Fruit fly (Drosophila melanogaster): ENCODE data around the gene CG7655.

CG7655 gene

DNA sequence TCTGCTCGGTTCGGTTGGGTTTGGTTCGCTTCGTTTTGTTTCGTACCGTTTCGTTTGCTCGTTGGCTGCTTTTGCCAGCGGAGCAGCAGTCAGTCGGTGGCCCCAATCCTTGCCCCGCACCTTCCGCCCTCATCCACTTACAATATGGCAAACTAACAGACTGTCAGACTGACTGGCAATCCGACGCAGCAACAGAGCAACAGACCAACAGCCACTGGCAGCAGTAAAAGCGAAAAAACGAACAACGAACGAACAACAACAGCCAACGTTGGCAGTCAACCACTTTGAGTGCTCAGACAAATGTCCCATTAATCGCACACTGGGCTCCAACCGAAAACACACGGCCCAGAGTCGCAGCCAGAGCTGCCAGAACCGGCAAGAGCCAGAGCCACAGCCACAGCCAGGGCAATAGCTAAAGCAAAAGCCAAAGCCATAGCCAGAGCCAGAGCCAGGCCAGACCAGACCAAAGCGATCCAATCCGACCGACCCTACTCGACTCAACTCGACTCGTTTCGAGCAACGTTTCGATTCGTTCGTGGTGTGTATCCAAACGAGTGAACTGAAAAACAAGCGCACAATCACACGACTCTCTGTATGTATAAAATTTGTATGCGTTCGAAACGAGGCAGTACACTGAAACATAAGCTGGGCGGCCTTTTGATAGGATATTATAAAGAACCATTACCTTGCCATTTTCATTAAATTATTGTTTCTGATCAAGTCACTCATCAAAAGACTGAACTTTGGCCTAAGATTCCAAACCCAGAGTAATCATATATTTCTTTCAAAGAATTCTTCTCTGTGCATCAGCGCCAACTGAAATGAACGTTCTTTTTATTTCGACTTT lies 21.4 kb downstream of the CG7655 start (continued):
- no peak for TF ChIP-seq prd (optimal IDR thresholded peaks at IDR 0.05)
- TF ChIP-seq prd (GFP tag; IDR thresholded peaks at IDR 0.05): peak; percentile 99
- TF ChIP-seq zen2 (GFP tag; IDR thresholded peaks at IDR 0.05; ENCODE audit: partially characterized antibody): no peak
- TF ChIP-seq Hr3 (GFP tag; optimal IDR thresholded peaks at IDR 0.05): peak; percentile 99
- TF ChIP-seq so (GFP tag; IDR thresholded peaks at IDR 0.05): peak; percentile 99
- peak; percentile 95 for TF ChIP-seq CG4404 (GFP tag; IDR thresholded peaks at IDR 0.05)
- TF ChIP-seq CG11247 (GFP tag; IDR thresholded peaks at IDR 0.05): peak; percentile 98
- peak; percentile 97 for TF ChIP-seq CG13424 (tag; optimal IDR thresholded peaks at IDR 0.05)
- no peak for TF ChIP-seq vnd (GFP tag; IDR thresholded peaks at IDR 0.05; ENCODE audit: partially characterized antibody)
- TF ChIP-seq nmo (GFP tag; optimal IDR thresholded peaks at IDR 0.05): peak; percentile 99
- TF ChIP-seq CG31365 (tag; optimal IDR thresholded peaks at IDR 0.05): peak; percentile 92
- TF ChIP-seq Dek (tag; optimal IDR thresholded peaks at IDR 0.05): peak; percentile 98
- peak; percentile 97 for TF ChIP-seq Lhr (GFP tag; optimal IDR thresholded peaks at IDR 0.05)
- peak; percentile 99 for TF ChIP-seq slbo (GFP tag; IDR thresholded peaks at IDR 0.05)
- TF ChIP-seq CG11504 (tag; optimal IDR thresholded peaks at IDR 0.05): peak; percentile 98
- peak; percentile 99 for TF ChIP-seq Xbp1 (GFP tag; optimal IDR thresholded peaks at IDR 0.05)
- peak; percentile 98 to 99 for TF ChIP-seq Pdp1 (GFP tag; optimal IDR thresholded peaks at IDR 0.05)
- peak; percentile 99 for TF ChIP-seq CG11695 (GFP tag; IDR thresholded peaks at IDR 0.05)
- TF ChIP-seq slou (GFP tag; optimal IDR thresholded peaks at IDR 0.05): peak; percentile 99
- peak; percentile 100 for TF ChIP-seq sens (GFP tag)
- peak; percentile 99 for TF ChIP-seq Rfx (GFP tag; IDR thresholded peaks at IDR 0.05)
- peak; percentile 39 for TF ChIP-seq Dref (GFP tag; IDR thresholded peaks at IDR 0.05)
- peak; percentile 99 for TF ChIP-seq CG9609 (GFP tag; optimal IDR thresholded peaks at IDR 0.05)
- TF ChIP-seq CG6689 (GFP tag; IDR thresholded peaks at IDR 0.05): peak; percentile 99
- peak; percentile 99 for TF ChIP-seq CG17328 (GFP tag; IDR thresholded peaks at IDR 0.05)
- TF ChIP-seq CG12299 (tag; optimal IDR thresholded peaks at IDR 0.05): peak; percentile 96
- peak; percentile 97 for TF ChIP-seq CG31224 (GFP tag; IDR thresholded peaks at IDR 0.05)
- peak; percentile 93 for TF ChIP-seq CG17802 (tag; optimal IDR thresholded peaks at IDR 0.05)
- TF ChIP-seq CG14860 (GFP tag; IDR thresholded peaks at IDR 0.05; ENCODE audit: partially characterized antibody): no peak
- peak; percentile 90 for TF ChIP-seq chinmo (GFP tag; IDR thresholded peaks at IDR 0.05; ENCODE audit: partially characterized antibody)
- no peak for TF ChIP-seq hkb (optimal IDR thresholded peaks at IDR 0.05)
- TF ChIP-seq hkb (GFP tag; IDR thresholded peaks at IDR 0.05): peak; percentile 99
- TF ChIP-seq CG3281 (GFP tag; optimal IDR thresholded peaks at IDR 0.05): peak; percentile 98
- TF ChIP-seq CG10147 (GFP tag; optimal IDR thresholded peaks at IDR 0.05): peak; percentile 97
- peak; percentile 99 for TF ChIP-seq chn (GFP tag; optimal IDR thresholded peaks at IDR 0.05)
- no peak for TF ChIP-seq yki (optimal IDR thresholded peaks at IDR 0.05)
- TF ChIP-seq CG3995 (GFP tag; optimal IDR thresholded peaks at IDR 0.05): peak; percentile 82
- peak; percentile 99 for TF ChIP-seq CG2678 (tag; optimal IDR thresholded peaks at IDR 0.05)
- TF ChIP-seq CG3065 (GFP tag; optimal IDR thresholded peaks at IDR 0.05): peak; percentile 98
- no peak for TF ChIP-seq CG1832 (GFP tag; optimal IDR thresholded peaks at IDR 0.05)
- peak; percentile 99 for TF ChIP-seq CG31441 (GFP tag; IDR thresholded peaks at IDR 0.05)
- peak; percentile 99 for TF ChIP-seq gcm2 (GFP tag; optimal IDR thresholded peaks at IDR 0.05)
- peak; percentile 90 for TF ChIP-seq CG4360 (GFP tag; IDR thresholded peaks at IDR 0.05)
- TF ChIP-seq CG9727 (GFP tag; optimal IDR thresholded peaks at IDR 0.05): peak; percentile 99
- no peak for TF ChIP-seq unc-4 (GFP tag; IDR thresholded peaks at IDR 0.05; ENCODE audit: partially characterized antibody)
- peak; percentile 98 for TF ChIP-seq CG1233 (GFP tag; optimal IDR thresholded peaks at IDR 0.05)
- TF ChIP-seq mld (GFP tag; IDR thresholded peaks at IDR 0.05; ENCODE audit: partially characterized antibody): no peak
- TF ChIP-seq crol (GFP tag; IDR thresholded peaks at IDR 0.05): peak; percentile 92
- no peak for TF ChIP-seq Hr39 (optimal IDR thresholded peaks at IDR 0.05)
- TF ChIP-seq CTCF (GFP tag; optimal IDR thresholded peaks at IDR 0.05): peak; percentile 78
- TF ChIP-seq Myb (GFP tag; optimal IDR thresholded peaks at IDR 0.05): peak; percentile 94
